Fruit fly (Drosophila melanogaster) whole organism, embryonic: ENCODE data around the gene Eip63F-1.
A peak's percentile ranks its signal among the peaks of the same experiment; 100 is the strongest.

Source experiments
- Asciz ChIP-seq: fragments of 200-800 bp; sonication (Bioruptor generic); optimal IDR thresholded peaks from 2 replicates; lab custom pipeline; 2017; ENCODE audit warnings: missing biosample characterization, mild to moderate bottlenecking, missing genetic modification characterization, missing genetic modification reagents
- Bteb2 ChIP-seq: fragments of 200-800 bp; sonication (Bioruptor generic); optimal IDR thresholded peaks from 2 replicates; lab custom pipeline; 2016; ENCODE audit warnings: missing biosample characterization, missing genetic modification characterization
- CG10147 ChIP-seq: fragments of 200-800 bp; sonication (Bioruptor generic); optimal IDR thresholded peaks from 2 replicates; lab custom pipeline; 2019; ENCODE audit warnings: missing biosample characterization, mild to moderate bottlenecking, missing genetic modification characterization, moderate library complexity
- CG1024 ChIP-seq: fragments of 200-800 bp; sonication (Bioruptor generic); IDR thresholded peaks from 2 replicates; pipeline ENCODE4 v1.3.6; 2022; ENCODE audit warnings: missing biosample characterization, missing genetic modification characterization
- CG10274 ChIP-seq: fragments of 200-800 bp; sonication (Bioruptor generic); optimal IDR thresholded peaks from 3 replicates; lab custom pipeline; 2017; ENCODE audit warnings: missing biosample characterization, mild to moderate bottlenecking, missing genetic modification characterization
- CG10654 ChIP-seq: fragments of 200-800 bp; sonication (Bioruptor generic); optimal IDR thresholded peaks from 2 replicates; lab custom pipeline; 2016; ENCODE audit warnings: missing biosample characterization, missing genetic modification characterization
- CG11247 ChIP-seq: fragments of 200-800 bp; sonication (Bioruptor generic); IDR thresholded peaks from 2 replicates; pipeline ENCODE4 v1.3.6; 2022; ENCODE audit warnings: missing biosample characterization, missing genetic modification characterization
- CG11398 ChIP-seq: fragments of 200-800 bp; sonication (Bioruptor generic); optimal IDR thresholded peaks from 2 replicates; lab custom pipeline; 2016; ENCODE audit warnings: missing biosample characterization, missing genetic modification characterization
- CG12219 ChIP-seq: fragments of 200-800 bp; sonication (Bioruptor generic); optimal IDR thresholded peaks from 3 replicates; lab custom pipeline; 2018; ENCODE audit warnings: missing biosample characterization, mild to moderate bottlenecking, missing genetic modification characterization
- CG12659 ChIP-seq: fragments of 200-800 bp; sonication (Bioruptor generic); optimal IDR thresholded peaks from 3 replicates; lab custom pipeline; 2017; ENCODE audit warnings: mild to moderate bottlenecking, missing biosample characterization, missing genetic modification reagents, missing genetic modification characterization
- CG12769 ChIP-seq: fragments of 200-800 bp; sonication (Bioruptor generic); optimal IDR thresholded peaks from 2 replicates; lab custom pipeline; 2019; ENCODE audit warnings: missing biosample characterization, mild to moderate bottlenecking, missing genetic modification characterization, moderate library complexity
- CG13424 ChIP-seq: fragments of 200-800 bp; sonication (Bioruptor generic); optimal IDR thresholded peaks from 2 replicates; lab custom pipeline; 2019; ENCODE audit warnings: missing biosample characterization, mild to moderate bottlenecking, missing genetic modification characterization, moderate library complexity
- CG15269 ChIP-seq: fragments of 200-800 bp; sonication (Bioruptor generic); optimal IDR thresholded peaks from 2 replicates; lab custom pipeline; 2018; ENCODE audit warnings: missing biosample characterization, mild to moderate bottlenecking, missing genetic modification characterization, moderate library complexity
- CG16813 ChIP-seq: fragments of 200-800 bp; sonication (Bioruptor generic); IDR thresholded peaks from 3 replicates; pipeline ENCODE4 v1.3.6; 2022; ENCODE audit warnings: missing biosample characterization, missing genetic modification characterization; ENCODE audit not compliant: partially characterized antibody
- CG17359 ChIP-seq: fragments of 200-800 bp; sonication (Bioruptor generic); optimal IDR thresholded peaks from 3 replicates; lab custom pipeline; 2018; ENCODE audit warnings: missing biosample characterization, mild to moderate bottlenecking, missing genetic modification characterization, moderate library complexity
- CG18599 ChIP-seq: fragments of 200-800 bp; sonication (Bioruptor generic); optimal IDR thresholded peaks from 3 replicates; lab custom pipeline; 2017; ENCODE audit warnings: missing biosample characterization, missing genetic modification characterization, mild to moderate bottlenecking, moderate library complexity, missing genetic modification reagents
- CG2889 ChIP-seq: fragments of 200-800 bp; sonication (Bioruptor generic); IDR thresholded peaks from 3 replicates; pipeline ENCODE4 v1.3.6; 2022; ENCODE audit warnings: missing biosample characterization, missing genetic modification characterization
- CG30431 ChIP-seq: fragments of 200-800 bp; sonication (Bioruptor generic); optimal IDR thresholded peaks from 2 replicates; lab custom pipeline; 2017; ENCODE audit warnings: missing biosample characterization, missing genetic modification characterization
- CG4730 ChIP-seq: fragments of 200-800 bp; sonication (Bioruptor generic); IDR thresholded peaks from 2 replicates; pipeline ENCODE4 v1.3.6; 2022; ENCODE audit warnings: missing biosample characterization, missing genetic modification characterization
- CG5180 ChIP-seq: fragments of 200-800 bp; sonication (Bioruptor generic); optimal IDR thresholded peaks from 3 replicates; lab custom pipeline; 2017; ENCODE audit warnings: missing biosample characterization, missing genetic modification characterization, mild to moderate bottlenecking, moderate library complexity, missing genetic modification reagents
- Deaf1 ChIP-seq: fragments of 200-800 bp; optimal IDR thresholded peaks from 3 replicates; lab custom pipeline; 2019; ENCODE audit warnings: missing biosample characterization, mild to moderate bottlenecking, missing genetic modification characterization, moderate library complexity
- Ets65A ChIP-seq: fragments of 200-800 bp; sonication (Bioruptor generic); peaks from one replicate; lab custom pipeline; 2016; ENCODE audit warnings: missing biosample characterization, missing genetic modification characterization
- HLH54F ChIP-seq: fragments of 200-800 bp; sonication (Bioruptor generic); optimal IDR thresholded peaks from 3 replicates; lab custom pipeline; 2016; ENCODE audit warnings: missing biosample characterization, missing genetic modification characterization
- HLHmδ ChIP-seq: fragments of 200-800 bp; sonication (Bioruptor generic); optimal IDR thresholded peaks from 2 replicates; lab custom pipeline; 2018; ENCODE audit warnings: missing biosample characterization, mild to moderate bottlenecking, missing genetic modification characterization, moderate library complexity
- Hand ChIP-seq: fragments of 200-800 bp; sonication (Bioruptor generic); optimal IDR thresholded peaks from 2 replicates; lab custom pipeline; 2017; ENCODE audit warnings: mild to moderate bottlenecking, missing biosample characterization, missing genetic modification reagents, missing genetic modification characterization
- MBD-R2 ChIP-seq: fragments of 200-800 bp; sonication (Bioruptor generic); IDR thresholded peaks from 2 replicates; pipeline ENCODE4 v1.3.6; 2022; ENCODE audit warnings: missing biosample characterization, missing genetic modification characterization
- Oli ChIP-seq: fragments of 200-800 bp; sonication (Bioruptor generic); optimal IDR thresholded peaks from 2 replicates; lab custom pipeline; 2018; ENCODE audit warnings: missing biosample characterization, mild to moderate bottlenecking, missing genetic modification characterization, moderate library complexity
- Opbp ChIP-seq: fragments of 200-800 bp; sonication (Bioruptor generic); IDR thresholded peaks from 3 replicates; pipeline ENCODE4 v1.3.6; 2022; ENCODE audit warnings: missing biosample characterization, missing genetic modification characterization; ENCODE audit not compliant: partially characterized antibody
- PHDP ChIP-seq: fragments of 200-800 bp; sonication (Bioruptor generic); optimal IDR thresholded peaks from 3 replicates; lab custom pipeline; 2018; ENCODE audit warnings: missing biosample characterization, mild to moderate bottlenecking, missing genetic modification characterization, moderate library complexity
- Rx ChIP-seq: fragments of 200-800 bp; sonication (Bioruptor generic); IDR thresholded peaks from 2 replicates; pipeline ENCODE4 v1.3.6; 2022; ENCODE audit warnings: missing biosample characterization, missing genetic modification characterization
- Sox100B ChIP-seq: fragments of 200-800 bp; sonication (Bioruptor generic); optimal IDR thresholded peaks from 3 replicates; lab custom pipeline; 2018; ENCODE audit warnings: missing biosample characterization, mild to moderate bottlenecking, missing genetic modification characterization
- Ssrp ChIP-seq: fragments of 200-800 bp; sonication (Bioruptor generic); optimal IDR thresholded peaks from 2 replicates; lab custom pipeline; 2018; ENCODE audit warnings: missing biosample characterization, mild to moderate bottlenecking, missing genetic modification characterization, moderate library complexity
- Stat92E ChIP-seq, 3 experiments: fragments of >200 bp in 2 of 3; fragments of 200-800 bp in 1 of 3; sonication (Bioruptor generic) in 1 of 3; optimal IDR thresholded peaks; 2 replicates each; lab custom pipeline; 2017 to 2019; ENCODE audit warnings: missing biosample characterization in 3 of 3, missing genetic modification characterization in 3 of 3, mild to moderate bottlenecking in 1 of 3, moderate library complexity in 1 of 3
- ab ChIP-seq: fragments of 200-800 bp; sonication (Bioruptor generic); optimal IDR thresholded peaks from 2 replicates; lab custom pipeline; 2016; ENCODE audit warnings: missing biosample characterization, missing genetic modification characterization
- aop ChIP-seq: fragments of 200-800 bp; sonication (Bioruptor generic); IDR thresholded peaks from 2 replicates; pipeline ENCODE4 v1.3.6; 2022; ENCODE audit warnings: missing biosample characterization, missing genetic modification characterization
- cato ChIP-seq: fragments of 200-800 bp; sonication (Bioruptor generic); optimal IDR thresholded peaks from 2 replicates; lab custom pipeline; 2016; ENCODE audit warnings: missing biosample characterization, missing genetic modification characterization, borderline replicate concordance
- danr ChIP-seq: fragments of 200-800 bp; sonication (Bioruptor generic); IDR thresholded peaks from 2 replicates; pipeline ENCODE4 v1.3.6; 2022; ENCODE audit warnings: missing biosample characterization, missing genetic modification characterization
- ems ChIP-seq: fragments of 200-800 bp; sonication (Bioruptor generic); optimal IDR thresholded peaks from 3 replicates; lab custom pipeline; 2016; ENCODE audit warnings: missing biosample characterization, missing genetic modification characterization
- fd64A ChIP-seq: fragments of 200-800 bp; sonication (Bioruptor generic); optimal IDR thresholded peaks from 3 replicates; lab custom pipeline; 2018; ENCODE audit warnings: missing biosample characterization, mild to moderate bottlenecking, missing genetic modification characterization
- ftz-f1 ChIP-seq: fragments of 200-800 bp; sonication (Bioruptor generic); optimal IDR thresholded peaks from 2 replicates; lab custom pipeline; 2016; ENCODE audit warnings: missing biosample characterization, missing genetic modification characterization
- gt ChIP-seq: fragments of 200-800 bp; sonication (Bioruptor generic); IDR thresholded peaks from 2 replicates; pipeline ENCODE4 v1.3.6; 2022; ENCODE audit warnings: missing biosample characterization, missing genetic modification characterization
- ind ChIP-seq: fragments of 200-800 bp; sonication (Bioruptor generic); optimal IDR thresholded peaks from 3 replicates; lab custom pipeline; 2016; ENCODE audit warnings: missing biosample characterization, missing genetic modification characterization
- klu ChIP-seq: fragments of 200-800 bp; sonication (Bioruptor generic); IDR thresholded peaks from 2 replicates; pipeline ENCODE4 v1.3.6; 2022; ENCODE audit warnings: missing biosample characterization, missing genetic modification characterization
- maf-S ChIP-seq: fragments of 200-800 bp; sonication (Bioruptor generic); optimal IDR thresholded peaks from 2 replicates; lab custom pipeline; 2016; ENCODE audit warnings: missing biosample characterization, missing genetic modification characterization
- nau ChIP-seq: fragments of 200-800 bp; sonication (Bioruptor generic); optimal IDR thresholded peaks from 3 replicates; lab custom pipeline; 2017; ENCODE audit warnings: missing biosample characterization, mild to moderate bottlenecking, missing genetic modification characterization, missing genetic modification reagents
- repo ChIP-seq: fragments of 200-800 bp; sonication (Bioruptor generic); optimal IDR thresholded peaks from 2 replicates; lab custom pipeline; 2016; ENCODE audit warnings: missing biosample characterization, missing genetic modification characterization
- sens-2 ChIP-seq: fragments of 200-800 bp; sonication (Bioruptor generic); IDR thresholded peaks from 2 replicates; pipeline ENCODE4 v1.3.6; 2022; ENCODE audit warnings: missing biosample characterization, missing genetic modification characterization
- stwl ChIP-seq: fragments of 200-800 bp; sonication (Bioruptor generic); optimal IDR thresholded peaks from 3 replicates; lab custom pipeline; 2018; ENCODE audit warnings: missing biosample characterization, mild to moderate bottlenecking, missing genetic modification characterization, moderate library complexity
- tio ChIP-seq: fragments of 200-800 bp; sonication (Bioruptor generic); optimal IDR thresholded peaks from 2 replicates; lab custom pipeline; 2017; ENCODE audit warnings: missing biosample characterization, missing genetic modification characterization, inconsistent platforms
- vfl ChIP-seq: fragments of 200-800 bp; sonication (Bioruptor generic); optimal IDR thresholded peaks from 2 replicates; lab custom pipeline; 2016; ENCODE audit warnings: missing biosample characterization, missing genetic modification characterization
- zen ChIP-seq: fragments of 200-800 bp; sonication (Bioruptor generic); optimal IDR thresholded peaks from 3 replicates; lab custom pipeline; 2018; ENCODE audit warnings: missing biosample characterization, mild to moderate bottlenecking, missing genetic modification characterization, moderate library complexity

Gene Eip63F-1

dm6 chr3L:3952468-3952867, 17.1 kb upstream of the Eip63F-1 start, which contains the start of gene CG14984 (continued):
- no peak for TF ChIP-seq Asciz
- TF ChIP-seq Opbp (GFP tag; lab: Robert Waterston, UW): no peak
- no peak for TF ChIP-seq fd64A (GFP tag; lab: Kevin White, UChicago)
- peak; percentile 92 for TF ChIP-seq Ets65A
- TF ChIP-seq MBD-R2 (GFP tag; lab: Robert Waterston, UW): no peak
- TF ChIP-seq HLHmδ (GFP tag; lab: Kevin White, UChicago): no peak
- TF ChIP-seq Sox100B (GFP tag; lab: Kevin White, UChicago): no peak
- TF ChIP-seq vfl (GFP tag; lab: Kevin White, UChicago): no peak
- TF ChIP-seq CG12659: no peak
- TF ChIP-seq tio (GFP tag; lab: Kevin White, UChicago): peak; percentile 3
- peak; percentile 28; the same call in 1 of the 3 replicates for TF ChIP-seq CG2889 (GFP tag; lab: Robert Waterston, UW)
- TF ChIP-seq zen: no peak
- peak; percentile 75 for TF ChIP-seq CG10147 (GFP tag; lab: Kevin White, UChicago)
- TF ChIP-seq gt: no peak
- no peak for TF ChIP-seq CG16813 (GFP tag; lab: Robert Waterston, UW)
- peak; percentile 60 for TF ChIP-seq ind (GFP tag; lab: Kevin White, UChicago)
- TF ChIP-seq maf-S (GFP tag; lab: Kevin White, UChicago): no peak
- 0 out of 2 replicates have a peak, but pooled peaks have one; percentile 23 for TF ChIP-seq CG11247 (GFP tag; lab: Robert Waterston, UW)
- TF ChIP-seq Ssrp (tag; lab: Kevin White, UChicago): no peak
- TF ChIP-seq danr (GFP tag; lab: Robert Waterston, UW): no peak
- no peak for TF ChIP-seq sens-2
- TF ChIP-seq Bteb2 (GFP tag; lab: Kevin White, UChicago): peak; percentile 20
- no peak for TF ChIP-seq CG5180 (GFP tag; lab: Kevin White, UChicago)
- TF ChIP-seq Rx (GFP tag; lab: Robert Waterston, UW): no peak
- no peak for TF ChIP-seq CG30431 (GFP tag; lab: Kevin White, UChicago)
- peak; percentile 20 for TF ChIP-seq CG15269
- TF ChIP-seq nau (GFP tag; lab: Kevin White, UChicago): no peak
- TF ChIP-seq CG12219 (GFP tag; lab: Kevin White, UChicago): no peak
- no peak for TF ChIP-seq Stat92E (GFP tag; optimal IDR thresholded peaks at IDR 0.05; lab: Kevin White, UChicago)
- peak; percentile 76 for TF ChIP-seq CG18599
- peak; percentile 57 for TF ChIP-seq ems (GFP tag; lab: Kevin White, UChicago)
- TF ChIP-seq aop (GFP tag; lab: Robert Waterston, UW): no peak
- TF ChIP-seq Deaf1 (tag; lab: Kevin White, UChicago): peak; percentile 24
- no peak for TF ChIP-seq ftz-f1 (GFP tag; lab: Kevin White, UChicago)
- TF ChIP-seq CG10274 (GFP tag; lab: Kevin White, UChicago): peak; percentile 27
- no peak for TF ChIP-seq cato
- TF ChIP-seq PHDP (tag; lab: Kevin White, UChicago): peak; percentile 31
- TF ChIP-seq ab (GFP tag; lab: Kevin White, UChicago): no peak
- TF ChIP-seq repo (GFP tag; lab: Kevin White, UChicago): peak; percentile 1
- peak; percentile 19 for TF ChIP-seq HLH54F (GFP tag; lab: Kevin White, UChicago)
- TF ChIP-seq CG1024 (GFP tag; lab: Robert Waterston, UW): no peak
- no peak for TF ChIP-seq Oli (tag; lab: Kevin White, UChicago)
- no peak for TF ChIP-seq CG10654
- TF ChIP-seq CG17359 (tag; lab: Kevin White, UChicago): peak; percentile 29
- TF ChIP-seq klu (GFP tag; lab: Robert Waterston, UW): peak; percentile 61
- TF ChIP-seq stwl (tag; lab: Kevin White, UChicago): no peak
- TF ChIP-seq CG13424 (tag; lab: Kevin White, UChicago): no peak
- TF ChIP-seq CG11398 (GFP tag; lab: Kevin White, UChicago): no peak
- no peak for TF ChIP-seq CG4730 (GFP tag; lab: Robert Waterston, UW)
- TF ChIP-seq CG12769: no peak
- TF ChIP-seq Hand (GFP tag; lab: Kevin White, UChicago): no peak
